Fruit fly (Drosophila melanogaster): ENCODE measurements around the gene CG12426.

The CG12426 gene

DNA sequence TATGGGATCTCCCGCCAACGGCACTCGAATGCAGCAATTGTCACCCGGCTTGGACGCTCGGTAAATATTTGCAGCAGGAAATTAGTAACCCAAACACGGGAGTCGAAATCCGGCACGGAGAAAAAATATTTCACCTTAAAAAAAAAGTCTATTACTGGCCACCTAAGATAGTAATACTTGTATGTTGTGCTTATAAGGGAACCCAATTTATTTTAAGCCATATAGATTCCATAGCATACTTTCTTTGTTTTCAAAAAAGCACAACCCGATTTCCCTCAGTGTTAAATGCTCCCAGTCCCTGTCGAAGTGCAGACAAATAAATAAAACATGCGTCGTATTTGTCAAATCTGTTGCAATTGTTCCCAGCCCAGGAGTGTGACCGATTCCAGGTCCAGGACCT, 46.0 kb downstream of the CG12426 start (continued):
- TF ChIP-seq Bgb (GFP tag; IDR thresholded peaks at IDR 0.05; ENCODE audit: partially characterized antibody) (no peak), CG14050 (GFP tag; IDR thresholded peaks at IDR 0.05) (no peak), sd (tag; optimal IDR thresholded peaks at IDR 0.05) (no peak), cato (GFP tag; optimal IDR thresholded peaks at IDR 0.05; ENCODE audit: borderline replicate concordance) (no peak), CG8281 (tag; optimal IDR thresholded peaks at IDR 0.05) (no peak), dysf (GFP tag; IDR thresholded peaks at IDR 0.05) (peak; percentile 31; the same call in 1 of the 3 replicates), Hmx (GFP tag; optimal IDR thresholded peaks at IDR 0.05) (no peak), Atf3 (GFP tag; optimal IDR thresholded peaks at IDR 0.05) (no peak), CG31441 (GFP tag; IDR thresholded peaks at IDR 0.05) (peak; percentile 61), Nf-YC (tag; optimal IDR thresholded peaks at IDR 0.05) (no peak), CG31365 (tag; optimal IDR thresholded peaks at IDR 0.05) (no peak), Atf-2 (GFP tag; optimal IDR thresholded peaks at IDR 0.05) (peak; percentile 14), Ravus (GFP tag; IDR thresholded peaks at IDR 0.05) (no peak), danr (GFP tag; IDR thresholded peaks at IDR 0.05) (no peak), lilli (GFP tag; optimal IDR thresholded peaks at IDR 0.05) (no peak), CG6272 (GFP tag; IDR thresholded peaks at IDR 0.05) (no peak), ranshi (GFP tag; IDR thresholded peaks at IDR 0.05) (no peak), az2 (GFP tag; optimal IDR thresholded peaks at IDR 0.05) (peak; percentile 6), trh (GFP tag; optimal IDR thresholded peaks at IDR 0.05) (no peak), E2f1 (GFP tag; IDR thresholded peaks at IDR 0.05) (no peak), hb (GFP tag; IDR thresholded peaks at IDR 0.05; ENCODE audit: partially characterized antibody) (no peak), CG5245 (GFP tag; optimal IDR thresholded peaks at IDR 0.05) (no peak), CG12391 (tag; optimal IDR thresholded peaks at IDR 0.05) (peak; percentile 37), tap (tag; optimal IDR thresholded peaks at IDR 0.05) (no peak), p53 (GFP tag; optimal IDR thresholded peaks at IDR 0.05) (no peak), CG14667 (GFP tag; IDR thresholded peaks at IDR 0.05) (no peak)

All from whole organism, embryonic.